Fruit fly (Drosophila melanogaster) whole organism, embryonic: ENCODE data around the gene Oseg1.

Experiments
- Atf3 ChIP-seq: fragments of 200-800 bp; sonication (Bioruptor generic); optimal IDR thresholded peaks from 3 replicates; lab custom pipeline; 2016; ENCODE audit warnings: missing biosample characterization, missing genetic modification characterization
- Bteb2 ChIP-seq: fragments of 200-800 bp; sonication (Bioruptor generic); optimal IDR thresholded peaks from 2 replicates; lab custom pipeline; 2016; ENCODE audit warnings: missing biosample characterization, missing genetic modification characterization
- CG1024 ChIP-seq: fragments of 200-800 bp; sonication (Bioruptor generic); IDR thresholded peaks from 2 replicates; pipeline ENCODE4 v1.3.6; 2022; ENCODE audit warnings: missing biosample characterization, missing genetic modification characterization
- CG12071 ChIP-seq: fragments of 200-800 bp; sonication (Bioruptor generic); optimal IDR thresholded peaks from 3 replicates; lab custom pipeline; 2018; ENCODE audit warnings: missing biosample characterization, mild to moderate bottlenecking, missing genetic modification characterization
- CG12769 ChIP-seq: fragments of 200-800 bp; sonication (Bioruptor generic); optimal IDR thresholded peaks from 2 replicates; lab custom pipeline; 2019; ENCODE audit warnings: missing biosample characterization, mild to moderate bottlenecking, missing genetic modification characterization, moderate library complexity
- CG13775 ChIP-seq: fragments of 200-800 bp; sonication (Bioruptor generic); optimal IDR thresholded peaks from 3 replicates; lab custom pipeline; 2017; ENCODE audit warnings: missing biosample characterization, mild to moderate bottlenecking, missing genetic modification characterization
- CG14710 ChIP-seq: fragments of 200-800 bp; sonication (Bioruptor generic); optimal IDR thresholded peaks from 3 replicates; lab custom pipeline; 2019; ENCODE audit warnings: missing biosample characterization, mild to moderate bottlenecking, missing genetic modification characterization, moderate library complexity
- CG17385 ChIP-seq: fragments of 200-800 bp; sonication (Bioruptor generic); optimal IDR thresholded peaks from 3 replicates; lab custom pipeline; 2018; ENCODE audit warnings: missing biosample characterization, mild to moderate bottlenecking, missing genetic modification characterization
- CG17912 ChIP-seq: fragments of 200-800 bp; sonication (Bioruptor generic); optimal IDR thresholded peaks from 2 replicates; lab custom pipeline; 2018; ENCODE audit warnings: missing biosample characterization, mild to moderate bottlenecking, missing genetic modification characterization
- CG31388 ChIP-seq: fragments of 200-800 bp; sonication (Bioruptor generic); optimal IDR thresholded peaks from 2 replicates; lab custom pipeline; 2016; ENCODE audit warnings: missing biosample characterization, missing genetic modification characterization
- CG32767 ChIP-seq: fragments of 200-800 bp; sonication (Bioruptor generic); IDR thresholded peaks from 2 replicates; pipeline ENCODE4 v1.3.6; 2022; ENCODE audit warnings: missing biosample characterization, missing genetic modification characterization
- CG32772 ChIP-seq: fragments of 200-800 bp; sonication (Bioruptor generic); IDR thresholded peaks from 2 replicates; pipeline ENCODE4 v1.3.6; 2022; ENCODE audit warnings: missing biosample characterization, missing genetic modification characterization
- CG4820 ChIP-seq: fragments of 200-800 bp; sonication (Bioruptor generic); optimal IDR thresholded peaks from 3 replicates; lab custom pipeline; 2016; ENCODE audit warnings: missing biosample characterization, missing genetic modification characterization
- CG5180 ChIP-seq: fragments of 200-800 bp; sonication (Bioruptor generic); optimal IDR thresholded peaks from 3 replicates; lab custom pipeline; 2017; ENCODE audit warnings: missing biosample characterization, missing genetic modification characterization, mild to moderate bottlenecking, moderate library complexity, missing genetic modification reagents
- CG6854 ChIP-seq: fragments of 200-800 bp; sonication (Bioruptor generic); optimal IDR thresholded peaks from 3 replicates; lab custom pipeline; 2017; ENCODE audit warnings: missing biosample characterization, mild to moderate bottlenecking, missing genetic modification characterization
- CG7271 ChIP-seq: fragments of 200-800 bp; sonication (Bioruptor generic); optimal IDR thresholded peaks from 2 replicates; lab custom pipeline; 2018; ENCODE audit warnings: missing biosample characterization, mild to moderate bottlenecking, missing genetic modification characterization, moderate library complexity
- CG7928 ChIP-seq: fragments of 200-800 bp; sonication (Bioruptor generic); optimal IDR thresholded peaks from 2 replicates; lab custom pipeline; 2017; ENCODE audit warnings: missing biosample characterization, mild to moderate bottlenecking, missing genetic modification characterization
- CG9437 ChIP-seq: fragments of 200-800 bp; sonication (Bioruptor generic); optimal IDR thresholded peaks from 2 replicates; lab custom pipeline; 2018; ENCODE audit warnings: missing biosample characterization, mild to moderate bottlenecking, missing genetic modification characterization
- CrebB ChIP-seq: fragments of 200-800 bp; sonication (Bioruptor generic); optimal IDR thresholded peaks from 3 replicates; lab custom pipeline; 2018; ENCODE audit warnings: missing biosample characterization, mild to moderate bottlenecking, missing genetic modification characterization
- Dref ChIP-seq: fragments of 200-800 bp; sonication (Bioruptor generic); IDR thresholded peaks from 2 replicates; pipeline ENCODE4 v1.3.6; 2022; ENCODE audit warnings: missing biosample characterization, missing genetic modification characterization
- H15 ChIP-seq: fragments of 200-800 bp; sonication (Bioruptor generic); IDR thresholded peaks from 3 replicates; pipeline ENCODE4 v1.3.6; 2022; ENCODE audit warnings: missing biosample characterization, missing genetic modification characterization
- HLH54F ChIP-seq: fragments of 200-800 bp; sonication (Bioruptor generic); optimal IDR thresholded peaks from 3 replicates; lab custom pipeline; 2016; ENCODE audit warnings: missing biosample characterization, missing genetic modification characterization
- Hand ChIP-seq: fragments of 200-800 bp; sonication (Bioruptor generic); optimal IDR thresholded peaks from 2 replicates; lab custom pipeline; 2017; ENCODE audit warnings: mild to moderate bottlenecking, missing biosample characterization, missing genetic modification reagents, missing genetic modification characterization
- Vsx1 ChIP-seq: fragments of 200-800 bp; sonication (Bioruptor generic); optimal IDR thresholded peaks from 2 replicates; lab custom pipeline; 2017; ENCODE audit warnings: missing biosample characterization, mild to moderate bottlenecking, missing genetic modification characterization, missing genetic modification reagents
- cg ChIP-seq: fragments of 200-800 bp; sonication (Bioruptor generic); optimal IDR thresholded peaks from 3 replicates; lab custom pipeline; 2019; ENCODE audit warnings: missing biosample characterization, mild to moderate bottlenecking, missing genetic modification characterization, moderate library complexity
- chinmo ChIP-seq: fragments of 200-800 bp; sonication (Bioruptor generic); IDR thresholded peaks from 4 replicates; pipeline ENCODE4 v1.3.6; 2022; ENCODE audit warnings: missing biosample characterization, missing genetic modification characterization; ENCODE audit not compliant: partially characterized antibody
- eve ChIP-seq, 2 experiments: fragments of >200 bp; optimal IDR thresholded peaks; 2 replicates each; lab custom pipeline; 2017; ENCODE audit warnings: missing biosample characterization in 2 of 2, missing genetic modification characterization in 2 of 2
- fd64A ChIP-seq: fragments of 200-800 bp; sonication (Bioruptor generic); optimal IDR thresholded peaks from 3 replicates; lab custom pipeline; 2018; ENCODE audit warnings: missing biosample characterization, mild to moderate bottlenecking, missing genetic modification characterization
- ftz-f1 ChIP-seq: fragments of 200-800 bp; sonication (Bioruptor generic); optimal IDR thresholded peaks from 2 replicates; lab custom pipeline; 2016; ENCODE audit warnings: missing biosample characterization, missing genetic modification characterization
- gcm2 ChIP-seq: fragments of 200-800 bp; sonication (Bioruptor generic); optimal IDR thresholded peaks from 2 replicates; lab custom pipeline; 2016; ENCODE audit warnings: missing biosample characterization, missing genetic modification characterization
- gsb-n ChIP-seq: fragments of 200-800 bp; sonication (Bioruptor generic); optimal IDR thresholded peaks from 3 replicates; lab custom pipeline; 2018; ENCODE audit warnings: missing biosample characterization, mild to moderate bottlenecking, missing genetic modification characterization
- hkb ChIP-seq, 2 experiments: fragments of 200-800 bp in 1 of 2; fragments of >200 bp in 1 of 2; sonication (Bioruptor generic) in 1 of 2; IDR thresholded peaks in 1 of 2; optimal IDR thresholded peaks in 1 of 2; 2 replicates each; pipeline versions ENCODE4 v1.3.6 to Lab custom; 2017 to 2022; ENCODE audit warnings: missing biosample characterization in 1 of 2, missing genetic modification characterization in 1 of 2
- kni ChIP-seq: fragments of 200-800 bp; sonication (Bioruptor generic); optimal IDR thresholded peaks from 3 replicates; lab custom pipeline; 2017; ENCODE audit warnings: mild to moderate bottlenecking, missing biosample characterization, missing genetic modification reagents, missing genetic modification characterization
- lbe ChIP-seq: fragments of 200-800 bp; sonication (Bioruptor generic); optimal IDR thresholded peaks from 2 replicates; lab custom pipeline; 2016; ENCODE audit warnings: missing biosample characterization, mild to moderate bottlenecking, missing genetic modification characterization
- lola ChIP-seq, 3 experiments: fragments of >200 bp in 2 of 3; fragments of 200-800 bp in 1 of 3; sonication (Bioruptor generic) in 1 of 3; optimal IDR thresholded peaks; 2 replicates each; lab custom pipeline; 2017 to 2019; ENCODE audit warnings: missing biosample characterization in 3 of 3, missing genetic modification characterization in 3 of 3, mild to moderate bottlenecking in 1 of 3, moderate library complexity in 1 of 3
- nerfin-1 ChIP-seq: fragments of 200-800 bp; sonication (Bioruptor generic); optimal IDR thresholded peaks from 3 replicates; lab custom pipeline; 2019; ENCODE audit warnings: missing biosample characterization, mild to moderate bottlenecking, missing genetic modification characterization, moderate library complexity
- nmo ChIP-seq: fragments of 200-800 bp; sonication (Bioruptor generic); optimal IDR thresholded peaks from 2 replicates; lab custom pipeline; 2018; ENCODE audit warnings: missing biosample characterization, mild to moderate bottlenecking, missing genetic modification characterization, moderate library complexity
- oc ChIP-seq: fragments of 200-800 bp; sonication (Bioruptor generic); optimal IDR thresholded peaks from 2 replicates; lab custom pipeline; 2018; ENCODE audit warnings: missing biosample characterization, mild to moderate bottlenecking, missing genetic modification characterization, moderate library complexity
- org-1 ChIP-seq: fragments of 200-800 bp; sonication (Bioruptor generic); optimal IDR thresholded peaks from 2 replicates; lab custom pipeline; 2017; ENCODE audit warnings: missing biosample characterization, missing genetic modification characterization
- pho ChIP-seq: fragments of 200-800 bp; sonication (Bioruptor generic); optimal IDR thresholded peaks from 2 replicates; lab custom pipeline; 2016; ENCODE audit warnings: missing biosample characterization, missing genetic modification characterization
- psq ChIP-seq: fragments of 200-800 bp; sonication (Bioruptor generic); optimal IDR thresholded peaks from 2 replicates; lab custom pipeline; 2017; ENCODE audit warnings: missing biosample characterization, missing genetic modification characterization
- pzg ChIP-seq: fragments of 200-800 bp; sonication (Bioruptor generic); optimal IDR thresholded peaks from 3 replicates; lab custom pipeline; 2018; ENCODE audit warnings: missing biosample characterization, mild to moderate bottlenecking, missing genetic modification characterization, moderate library complexity
- sens ChIP-seq: fragments of 200-800 bp; sonication (Bioruptor generic); peaks from one replicate; lab custom pipeline; 2016; ENCODE audit warnings: missing biosample characterization, missing genetic modification characterization
- slou ChIP-seq: fragments of 200-800 bp; sonication (Bioruptor generic); optimal IDR thresholded peaks from 3 replicates; lab custom pipeline; 2016; ENCODE audit warnings: missing biosample characterization, missing genetic modification characterization
- tna ChIP-seq: fragments of 200-800 bp; sonication (Bioruptor generic); IDR thresholded peaks from 2 replicates; pipeline ENCODE4 v1.3.6; 2022; ENCODE audit warnings: missing biosample characterization, missing genetic modification characterization; ENCODE audit not compliant: partially characterized antibody
- unpg ChIP-seq: fragments of 200-800 bp; sonication (Bioruptor generic); optimal IDR thresholded peaks from 3 replicates; lab custom pipeline; 2018; ENCODE audit warnings: missing biosample characterization, mild to moderate bottlenecking, missing genetic modification characterization, moderate library complexity
- zen ChIP-seq: fragments of 200-800 bp; sonication (Bioruptor generic); optimal IDR thresholded peaks from 3 replicates; lab custom pipeline; 2018; ENCODE audit warnings: missing biosample characterization, mild to moderate bottlenecking, missing genetic modification characterization, moderate library complexity

Gene Oseg1

DNA sequence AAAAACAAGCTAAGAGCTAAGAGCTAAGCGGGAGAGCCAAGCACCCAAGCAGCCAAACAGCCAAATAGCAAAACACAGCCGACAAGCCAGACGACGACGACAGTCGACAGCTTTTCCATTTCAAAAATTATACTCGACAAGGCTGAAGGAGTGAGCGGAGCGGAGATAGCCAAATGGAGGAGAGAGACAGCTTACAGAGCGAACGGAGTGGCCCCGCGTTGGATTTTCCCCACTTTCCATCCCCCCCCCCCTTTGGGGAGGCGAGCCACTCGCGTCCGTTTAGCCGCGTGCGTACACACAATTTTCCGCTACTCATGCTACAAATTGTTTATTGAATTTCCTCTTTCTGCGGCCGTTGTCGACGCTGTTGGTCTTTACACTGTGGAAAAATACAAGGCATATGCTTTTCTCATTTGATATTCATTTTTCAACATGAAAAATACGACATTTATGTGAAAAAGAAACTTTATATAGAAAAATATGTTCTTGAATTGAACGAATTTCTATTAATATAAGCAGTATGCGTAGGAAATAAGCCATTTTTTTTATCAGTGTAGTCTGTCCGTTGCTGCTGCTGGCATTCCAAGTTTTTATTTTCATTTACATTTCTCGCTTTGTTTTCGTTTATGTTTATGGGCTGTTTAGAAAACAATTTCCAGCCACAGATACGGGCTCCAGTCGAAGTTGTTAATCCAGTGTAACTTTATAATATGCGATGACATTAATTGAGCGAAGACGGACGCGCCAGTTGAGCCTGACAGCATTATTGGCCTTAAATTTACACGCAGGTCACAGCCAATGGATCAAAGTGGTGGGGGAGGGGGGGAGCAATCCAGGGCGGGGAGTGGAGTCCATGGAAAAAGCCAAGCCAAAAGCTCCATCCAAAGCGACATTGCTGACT is 45.5 kb upstream of the Oseg1 start (continued):
- TF ChIP-seq CG31388, result peak; percentile 96
- TF ChIP-seq lola (GFP tag; optimal IDR thresholded peaks at IDR 0.05; lab: Kevin White, UChicago), result peak in 1 of 3 experiments; percentile 99
- peak; percentile 97 for TF ChIP-seq CG17385 (GFP tag; lab: Kevin White, UChicago)
- TF ChIP-seq oc (tag; lab: Kevin White, UChicago), result peak; percentile 99
- no peak for TF ChIP-seq hkb (optimal IDR thresholded peaks at IDR 0.05; lab: Kevin White, UChicago)
- peak; percentile 99 for TF ChIP-seq hkb (GFP tag; IDR thresholded peaks at IDR 0.05; lab: Robert Waterston, UW)
- peak; percentile 98 for TF ChIP-seq nerfin-1 (tag; lab: Kevin White, UChicago)
- TF ChIP-seq CG6854 (GFP tag; lab: Kevin White, UChicago), result peak; percentile 97
- TF ChIP-seq CG1024 (GFP tag; lab: Robert Waterston, UW), result peak; percentile 95
- peak; percentile 95 for TF ChIP-seq HLH54F
- peak; percentile 98 for TF ChIP-seq CG13775
- peak; percentile 97 for TF ChIP-seq H15 (GFP tag; lab: Robert Waterston, UW)
- peak; percentile 95 for TF ChIP-seq CG9437 (GFP tag; lab: Kevin White, UChicago)
- peak; percentile 99 for TF ChIP-seq unpg (GFP tag; lab: Kevin White, UChicago)
- TF ChIP-seq org-1, result peak; percentile 98
- TF ChIP-seq CG32772 (GFP tag; lab: Robert Waterston, UW), result peak; percentile 98
- TF ChIP-seq slou (GFP tag; lab: Kevin White, UChicago), result peak; percentile 95
- peak; percentile 98 for TF ChIP-seq CG14710
- TF ChIP-seq psq (GFP tag; lab: Kevin White, UChicago), result peak; percentile 96
- TF ChIP-seq CG32767, result peak; percentile 98
- TF ChIP-seq CG7271 (tag; lab: Kevin White, UChicago), result peak; percentile 98
- peak; percentile 98 for TF ChIP-seq CrebB
- TF ChIP-seq nmo (GFP tag; lab: Kevin White, UChicago), result peak; percentile 99
- no peak for TF ChIP-seq Dref (GFP tag; lab: Robert Waterston, UW)
- peak; percentile 94 for TF ChIP-seq gcm2 (GFP tag; lab: Kevin White, UChicago)
- peak; percentile 97 for TF ChIP-seq Hand (GFP tag; lab: Kevin White, UChicago)
- TF ChIP-seq Atf3 (GFP tag; lab: Kevin White, UChicago), result peak; percentile 97
- TF ChIP-seq lbe (GFP tag; lab: Kevin White, UChicago), result peak; percentile 63
- peak; percentile 96 for TF ChIP-seq pho (GFP tag; lab: Kevin White, UChicago)
- TF ChIP-seq pzg, result peak; percentile 8
- peak; percentile 75 for TF ChIP-seq CG7928 (GFP tag; lab: Kevin White, UChicago)
- TF ChIP-seq CG4820 (GFP tag; lab: Kevin White, UChicago), result peak; percentile 98
- peak; percentile 87 for TF ChIP-seq CG17912

dm6 chr3L:8456472-8457049 is 43.9 kb upstream of the Oseg1 start:
- TF ChIP-seq eve (GFP tag; optimal IDR thresholded peaks at IDR 0.05; lab: Kevin White, UChicago) (peak in 1 of 2 experiments; percentile 33), sens (GFP tag; lab: Kevin White, UChicago) (peak; percentile 55), CG5180 (peak; percentile 28), CG12769 (tag; lab: Kevin White, UChicago) (peak; percentile 54), Vsx1 (peak; percentile 9), ftz-f1 (GFP tag; lab: Kevin White, UChicago) (peak; percentile 18), zen (peak; percentile 31), chinmo (GFP tag; lab: Robert Waterston, UW) (peak; percentile 72; the same call in 1 of the 4 replicates), CG12071 (GFP tag; lab: Kevin White, UChicago) (no peak), fd64A (GFP tag; lab: Kevin White, UChicago) (peak; percentile 6), tna (GFP tag; lab: Robert Waterston, UW) (peak; percentile 47; the same call in 1 of the 2 replicates), Bteb2 (GFP tag; lab: Kevin White, UChicago) (no peak), cg (peak; percentile 75), gsb-n (tag; lab: Kevin White, UChicago) (peak; percentile 72), kni (peak; percentile 70)
